Worm (Caenorhabditis elegans): ENCODE measurements around the gene T04H1.12.

T04H1.12 gene

DNA sequence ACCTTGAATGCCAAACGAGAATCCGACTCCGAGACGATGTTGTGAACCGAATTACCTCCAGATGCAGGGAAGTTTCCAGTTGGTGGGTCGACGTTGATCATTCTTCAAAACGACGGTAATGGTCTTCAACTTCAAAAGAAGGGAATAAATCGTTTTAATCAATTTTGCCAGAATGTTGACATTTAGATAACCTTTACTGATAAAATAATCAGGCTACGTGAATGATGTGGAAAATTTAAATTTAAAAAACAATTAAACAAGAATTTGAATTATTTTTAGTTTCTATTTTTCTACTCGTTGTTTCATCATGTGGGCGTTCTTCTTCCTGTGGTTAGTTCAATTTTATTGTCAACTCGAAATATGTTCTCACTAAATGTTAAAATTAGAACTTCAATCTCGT is 8.3 kb downstream of the T04H1.12 start, which contains the start of gene ssp-35:
Gene ssp-35, minus strand, starts transcription at position 101 of the 400 bp plus-strand sequence.
- TF ChIP-seq fax-1 (tag; optimal IDR thresholded peaks at IDR 0.05) (no peak), pag-3 (tag; optimal IDR thresholded peaks at IDR 0.05; ENCODE audit: borderline replicate concordance) (no peak), ceh-45 (GFP tag; IDR thresholded peaks at IDR 0.05) (no peak), pha-2 (tag; optimal IDR thresholded peaks at IDR 0.05) (no peak), nhr-232 (tag; optimal IDR thresholded peaks at IDR 0.05) (no peak), lim-6 (tag; optimal IDR thresholded peaks at IDR 0.05) (no peak)

- TF ChIP-seq pax-1 (tag; optimal IDR thresholded peaks at IDR 0.05) (no peak), ets-4 (tag; optimal IDR thresholded peaks at IDR 0.05) (no peak), ceh-30 (tag; optimal IDR thresholded peaks at IDR 0.05) (no peak), pha-4 (tag; optimal IDR thresholded peaks at IDR 0.05) (no peak), tbx-7 (tag; optimal IDR thresholded peaks at IDR 0.05) (no peak), elt-2 (tag; optimal IDR thresholded peaks at IDR 0.05) (peak; percentile 65), pag-3 (tag; optimal IDR thresholded peaks at IDR 0.05; ENCODE audit: borderline replicate concordance) (no peak), F13H6.1 (tag; optimal IDR thresholded peaks at IDR 0.05) (no peak), odd-2 (tag; optimal IDR thresholded peaks at IDR 0.05) (no peak), ceh-24 (tag; optimal IDR thresholded peaks at IDR 0.05) (no peak), unc-55 (GFP tag; optimal IDR thresholded peaks at IDR 0.05) (no peak), gmeb-2 (tag; optimal IDR thresholded peaks at IDR 0.05) (no peak), ceh-18 (tag; optimal IDR thresholded peaks at IDR 0.05) (peak; percentile 59), che-1 (tag; optimal IDR thresholded peaks at IDR 0.05) (no peak), hlh-15 (tag; optimal IDR thresholded peaks at IDR 0.05) (no peak), eyg-1 (tag; optimal IDR thresholded peaks at IDR 0.05) (no peak)
These were observed 13.9 kb downstream of the T04H1.12 start, which contains the start of gene twk-24 for ce11 chrV:12269272-12269767. twk-24 (minus strand) TSS chrV:12269322.

DNA sequence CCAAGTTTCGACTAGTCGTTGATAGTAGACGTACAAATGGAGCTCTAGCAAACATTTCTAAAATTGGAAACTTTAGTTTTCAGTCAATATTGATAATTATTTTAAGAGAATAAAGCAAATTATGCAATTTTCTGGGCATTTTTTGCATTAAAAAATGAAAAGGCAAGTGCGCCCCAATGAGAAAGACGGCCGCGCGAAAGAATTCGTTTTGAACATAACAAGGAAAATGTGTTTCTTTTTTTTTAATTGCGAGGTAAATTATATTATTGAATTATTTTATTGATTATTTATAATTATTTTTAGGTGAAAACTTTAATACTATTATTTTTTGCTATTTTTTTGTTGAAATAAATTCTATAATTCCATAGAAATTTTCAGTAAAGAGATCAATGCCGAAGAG is 16.1 kb downstream of the T04H1.12 start, which contains the start of the genes tsfm-1 and capg-2:
Gene tsfm-1, minus strand, starts transcription at position 57 of the 400 bp plus-strand sequence.
Gene capg-2, plus strand, starts transcription at position 379 of the 400 bp plus-strand sequence.
- TF ChIP-seq mec-3 (tag; optimal IDR thresholded peaks at IDR 0.05; ENCODE audit: borderline replicate concordance): no peak
- TF ChIP-seq ceh-34 (tag; optimal IDR thresholded peaks at IDR 0.05): no peak
- no peak for TF ChIP-seq ceh-30 (tag; optimal IDR thresholded peaks at IDR 0.05)
- TF ChIP-seq unc-3 (GFP tag; conservative IDR thresholded peaks at IDR 0.05): no peak
- TF ChIP-seq unc-3 (tag; optimal IDR thresholded peaks at IDR 0.05): no peak
- no peak for TF ChIP-seq hlh-13 (GFP tag; optimal IDR thresholded peaks at IDR 0.05)
- no peak for TF ChIP-seq ceh-6 (GFP tag; optimal IDR thresholded peaks at IDR 0.05)
- no peak for TF ChIP-seq sdc-2 (tag; optimal IDR thresholded peaks at IDR 0.05)
- no peak for TF ChIP-seq elt-4 (tag; optimal IDR thresholded peaks at IDR 0.05)
- TF ChIP-seq unc-86 (tag; optimal IDR thresholded peaks at IDR 0.05): no peak
- TF ChIP-seq elt-2 (tag; optimal IDR thresholded peaks at IDR 0.05): no peak
- no peak for TF ChIP-seq hlh-15 (tag; optimal IDR thresholded peaks at IDR 0.05)
- no peak for TF ChIP-seq dve-1 (tag; optimal IDR thresholded peaks at IDR 0.05)
- no peak for TF ChIP-seq fkh-10 (GFP tag; optimal IDR thresholded peaks at IDR 0.05)
- TF ChIP-seq F13H6.1 (tag; optimal IDR thresholded peaks at IDR 0.05): no peak
- no peak for TF ChIP-seq pax-1 (tag; optimal IDR thresholded peaks at IDR 0.05)
- TF ChIP-seq K02D7.2 (tag; optimal IDR thresholded peaks at IDR 0.05): no peak
- TF ChIP-seq ets-4 (tag; optimal IDR thresholded peaks at IDR 0.05): no peak
- no peak for TF ChIP-seq zip-5 (tag; optimal IDR thresholded peaks at IDR 0.05)
- no peak for TF ChIP-seq ceh-14 (tag; optimal IDR thresholded peaks at IDR 0.05)
- TF ChIP-seq unc-42 (tag; optimal IDR thresholded peaks at IDR 0.05): no peak

DNA sequence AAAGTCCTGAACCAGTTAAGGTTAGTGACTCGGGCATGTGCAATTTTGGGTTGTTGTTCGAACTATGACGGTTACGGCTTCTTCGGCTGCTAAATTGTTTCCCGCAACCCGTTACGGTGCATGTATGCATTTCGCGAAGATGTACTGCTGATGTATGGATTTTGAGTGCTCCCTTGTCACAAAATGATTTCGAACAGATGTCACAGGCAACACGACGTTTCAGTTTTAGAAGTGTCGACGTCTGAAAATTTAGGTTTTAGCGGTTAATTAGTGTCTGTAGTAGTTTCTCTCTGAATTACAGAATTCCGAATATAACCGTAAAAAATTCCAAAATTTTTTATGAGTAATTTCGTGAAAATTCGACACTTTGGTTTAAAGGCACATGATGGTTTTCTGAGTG is 20.3 kb downstream of the T04H1.12 start:
- TF ChIP-seq unc-55 (GFP tag; optimal IDR thresholded peaks at IDR 0.05) (no peak), C38D4.7 (GFP tag; optimal IDR thresholded peaks at IDR 0.05) (no peak), pqm-1 (tag; optimal IDR thresholded peaks at IDR 0.05) (no peak), zip-5 (tag; optimal IDR thresholded peaks at IDR 0.05) (no peak), pax-1 (tag; optimal IDR thresholded peaks at IDR 0.05) (no peak)
